Worm (Caenorhabditis elegans): ENCODE data around the gene F47F2.1.

Gene F47F2.1

DNA sequence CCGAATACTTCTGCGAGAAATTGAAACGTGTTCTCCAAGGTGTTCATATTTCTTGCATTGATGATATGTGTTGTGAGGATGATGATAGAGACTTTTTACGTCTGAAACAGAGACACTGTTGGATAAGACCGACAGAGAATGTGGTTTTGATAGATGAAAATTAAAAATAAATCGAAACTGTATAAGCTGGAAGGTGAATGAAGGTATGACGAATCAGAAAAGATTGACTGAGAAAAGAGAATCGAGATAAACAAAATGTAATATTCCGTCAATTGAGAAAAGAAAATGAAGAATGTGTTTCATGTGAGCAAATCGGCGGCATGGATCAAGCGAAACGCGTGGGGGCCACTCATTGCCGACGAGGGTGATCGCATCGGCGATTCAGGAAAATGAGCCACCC, 20.6 kb upstream of the F47F2.1 start, which contains the start of gene ceh-18:
Gene ceh-18, minus strand, starts transcription at position 101 of the 400 bp plus-strand sequence.
- TF ChIP-seq elt-2 (tag; optimal IDR thresholded peaks at IDR 0.05) (no peak), F13H6.1 (tag; optimal IDR thresholded peaks at IDR 0.05) (no peak), madf-2 (tag; optimal IDR thresholded peaks at IDR 0.05) (no peak), pat-9 (tag; optimal IDR thresholded peaks at IDR 0.05) (no peak), ceh-45 (GFP tag; IDR thresholded peaks at IDR 0.05) (no peak), gmeb-2 (tag; optimal IDR thresholded peaks at IDR 0.05) (no peak), K02D7.2 (tag; optimal IDR thresholded peaks at IDR 0.05) (no peak), ceh-19 (GFP tag; optimal IDR thresholded peaks at IDR 0.05) (no peak), sdc-2 (tag; optimal IDR thresholded peaks at IDR 0.05) (no peak), elt-4 (tag; optimal IDR thresholded peaks at IDR 0.05) (no peak), C38D4.7 (GFP tag; optimal IDR thresholded peaks at IDR 0.05) (no peak), pha-2 (tag; optimal IDR thresholded peaks at IDR 0.05) (no peak)

DNA sequence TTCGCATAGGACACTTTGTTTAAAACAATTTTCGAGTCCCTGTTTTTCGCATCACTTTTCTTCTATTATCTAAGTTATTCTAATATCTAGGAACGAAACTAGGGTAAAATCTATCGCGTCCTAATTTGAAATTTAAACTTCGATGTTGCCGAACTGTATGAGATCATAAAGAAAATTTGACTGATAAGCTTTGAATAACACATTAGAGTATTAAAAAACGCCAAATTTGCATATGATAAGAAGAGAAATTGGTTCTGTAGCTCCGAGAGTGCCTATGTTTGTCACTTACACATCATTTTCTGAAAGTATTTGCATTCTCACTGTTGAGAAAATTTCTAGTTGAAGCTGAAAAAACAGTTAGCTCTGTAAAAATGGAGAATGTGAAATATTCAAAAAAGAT, 20.0 kb upstream of the F47F2.1 start:
- TF ChIP-seq madf-2 (tag; optimal IDR thresholded peaks at IDR 0.05): no peak
- TF ChIP-seq syd-9 (tag; optimal IDR thresholded peaks at IDR 0.05): no peak
- TF ChIP-seq dve-1 (tag; optimal IDR thresholded peaks at IDR 0.05): no peak
- TF ChIP-seq fkh-10 (GFP tag; optimal IDR thresholded peaks at IDR 0.05): no peak
- no peak for TF ChIP-seq unc-3 (GFP tag; conservative IDR thresholded peaks at IDR 0.05)
- no peak for TF ChIP-seq unc-3 (tag; optimal IDR thresholded peaks at IDR 0.05)
- no peak for TF ChIP-seq C38D4.7 (GFP tag; optimal IDR thresholded peaks at IDR 0.05)
- no peak for TF ChIP-seq sox-2 (GFP tag; IDR thresholded peaks at IDR 0.05)
- no peak for TF ChIP-seq ceh-14 (tag; optimal IDR thresholded peaks at IDR 0.05)
- no peak for TF ChIP-seq ttx-3 (tag; optimal IDR thresholded peaks at IDR 0.05)
- no peak for TF ChIP-seq lim-6 (tag; optimal IDR thresholded peaks at IDR 0.05)
- no peak for TF ChIP-seq nhr-11 (tag; optimal IDR thresholded peaks at IDR 0.05)
- no peak for TF ChIP-seq K09A11.1 (tag; optimal IDR thresholded peaks at IDR 0.05; ENCODE audit: insufficient read depth)
- TF ChIP-seq sox-4 (tag; optimal IDR thresholded peaks at IDR 0.05): no peak
- TF ChIP-seq odd-2 (tag; optimal IDR thresholded peaks at IDR 0.05): no peak
- TF ChIP-seq ceh-30 (tag; optimal IDR thresholded peaks at IDR 0.05): no peak
- no peak for TF ChIP-seq ztf-16 (tag; optimal IDR thresholded peaks at IDR 0.05)
- TF ChIP-seq ceh-31 (tag; optimal IDR thresholded peaks at IDR 0.05): no peak
- no peak for TF ChIP-seq pqm-1 (tag; optimal IDR thresholded peaks at IDR 0.05)

DNA sequence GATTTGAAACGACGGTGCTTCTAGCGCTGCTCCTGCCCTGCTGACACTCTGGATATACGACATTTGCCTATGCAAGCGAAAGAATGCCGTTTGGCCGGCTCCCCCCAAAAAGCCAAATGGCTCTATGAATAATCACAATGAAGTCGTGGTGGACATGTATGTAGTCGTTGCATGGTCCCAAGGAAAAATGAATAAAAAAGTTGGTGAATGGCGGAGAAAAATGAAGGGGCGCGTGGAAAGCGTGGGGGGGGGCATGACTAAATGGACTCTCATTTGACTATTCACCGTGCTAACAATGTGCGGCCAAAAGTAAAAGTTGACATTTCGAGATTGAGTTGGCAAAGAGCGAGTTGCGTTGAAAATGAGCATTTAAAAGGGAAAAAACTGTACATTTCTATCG, 18.9 kb upstream of the F47F2.1 start:
- TF ChIP-seq ceh-48 (tag; optimal IDR thresholded peaks at IDR 0.05) (no peak), che-1 (tag; optimal IDR thresholded peaks at IDR 0.05) (no peak), lim-6 (tag; optimal IDR thresholded peaks at IDR 0.05) (no peak), F13H6.1 (tag; optimal IDR thresholded peaks at IDR 0.05) (no peak), tbx-7 (tag; optimal IDR thresholded peaks at IDR 0.05) (no peak), ets-4 (tag; optimal IDR thresholded peaks at IDR 0.05) (no peak), ceh-9 (tag; optimal IDR thresholded peaks at IDR 0.05) (no peak), pha-4 (tag; optimal IDR thresholded peaks at IDR 0.05) (no peak), hlh-15 (tag; optimal IDR thresholded peaks at IDR 0.05) (no peak)

DNA sequence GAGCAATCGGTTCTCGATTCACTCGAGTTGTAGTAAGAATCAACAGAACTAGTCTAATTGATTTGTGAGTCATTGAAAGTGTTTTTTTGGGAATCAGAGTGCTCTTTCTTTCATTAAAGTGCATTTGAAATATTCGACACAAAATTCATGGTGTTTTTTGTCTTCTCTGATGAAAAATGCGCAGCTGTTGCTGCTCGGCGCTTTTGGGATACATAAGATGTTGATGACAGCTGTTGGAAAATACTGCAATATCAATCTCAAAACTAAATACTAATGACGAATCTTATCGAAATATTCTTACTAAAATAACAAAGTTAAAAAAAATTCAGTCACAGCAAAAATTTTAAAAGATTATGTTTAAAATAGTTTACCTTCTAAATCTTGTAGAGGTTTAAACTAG, 17.0 kb upstream of the F47F2.1 start:
- TF ChIP-seq nfya-1 (tag; optimal IDR thresholded peaks at IDR 0.05) (no peak), syd-9 (tag; optimal IDR thresholded peaks at IDR 0.05) (no peak), nhr-11 (tag; optimal IDR thresholded peaks at IDR 0.05) (no peak), eyg-1 (tag; optimal IDR thresholded peaks at IDR 0.05) (no peak), pax-1 (tag; optimal IDR thresholded peaks at IDR 0.05) (no peak)
